Worm (Caenorhabditis elegans) whole organism, late embryonic: ENCODE results near the gene gly-14.

Experiments
- F13H6.1 ChIP-seq: sonication (generic microtip); optimal IDR thresholded peaks from 2 replicates; lab custom pipeline; 2016; ENCODE audit warnings: missing genetic modification characterization, missing compliant biosample characterization
- K02D7.2 ChIP-seq: sonication (generic microtip); optimal IDR thresholded peaks from 2 replicates; lab custom pipeline; 2017; ENCODE audit warnings: mild to moderate bottlenecking, missing genetic modification characterization, missing compliant biosample characterization
- dmd-4 ChIP-seq: sonication (generic microtip); optimal IDR thresholded peaks from 2 replicates; lab custom pipeline; 2016; ENCODE audit warnings: borderline replicate concordance, missing genetic modification characterization, missing compliant biosample characterization
- rnt-1 ChIP-seq: sonication (generic microtip); optimal IDR thresholded peaks from 2 replicates; lab custom pipeline; 2016; ENCODE audit warnings: missing genetic modification characterization, missing compliant biosample characterization

- TF ChIP-seq F13H6.1 (tag; lab: Kevin White, UChicago) (no peak), rnt-1 (tag; lab: Kevin White, UChicago) (no peak), dmd-4 (tag; lab: Kevin White, UChicago) (no peak), K02D7.2 (tag; lab: Kevin White, UChicago) (no peak)
Observed at ce11 chrIII:3528342-3528741, 35.3 kb upstream of the gly-14 start, which contains the start of gene rpl-37.
